Worm (Caenorhabditis elegans) whole organism, L4 larva: Measurements from ENCODE around the gene chpf-1.

Source experiments
- F26F4.8 ChIP-seq: fragments of 200-800 bp; sonication (Bioruptor generic); conservative IDR thresholded peaks from 2 replicates; pipeline ENCODE4 v1.3.6; 2022; ENCODE audit warnings: missing genetic modification characterization, missing compliant biosample characterization
- F49E8.2 ChIP-seq: sonication (generic microtip); optimal IDR thresholded peaks from 2 replicates; lab custom pipeline; 2016; ENCODE audit warnings: missing compliant biosample characterization, mild to moderate bottlenecking, missing genetic modification characterization, borderline replicate concordance
- R02D3.7 ChIP-seq: fragments of 150-350 bp; sonication (generic microtip); optimal IDR thresholded peaks from 3 replicates; lab custom pipeline; 2014; ENCODE audit warnings: missing biosample characterization, missing genetic modification characterization
- Y48G9A.11 ChIP-seq: fragments of 200-800 bp; sonication (Bioruptor generic); IDR thresholded peaks from 2 replicates; pipeline ENCODE4 v1.3.6; 2022; ENCODE audit warnings: missing genetic modification reagents, missing genetic modification characterization, missing compliant biosample characterization
- Y75B8A.6 ChIP-seq: fragments of 200-800 bp; sonication (Bioruptor generic); IDR thresholded peaks from 2 replicates; pipeline ENCODE4 v1.3.6; 2022; ENCODE audit warnings: missing genetic modification reagents, missing genetic modification characterization, missing compliant biosample characterization
- ZK546.5 ChIP-seq, 2 experiments: sonication (generic microtip); optimal IDR thresholded peaks; 2 replicates each; lab custom pipeline; 2017; ENCODE audit warnings: missing biosample characterization in 2 of 2, missing genetic modification characterization in 2 of 2
- arid-1 ChIP-seq: fragments of 200-800 bp; sonication (Bioruptor generic); conservative IDR thresholded peaks from 2 replicates; pipeline ENCODE4 v1.3.6; 2022; ENCODE audit warnings: missing genetic modification reagents, missing genetic modification characterization, missing compliant biosample characterization
- ceh-28 ChIP-seq: fragments of 150-350 bp; optimal IDR thresholded peaks from 2 replicates; lab custom pipeline; 2014; ENCODE audit warnings: missing biosample characterization, missing genetic modification reagents, missing genetic modification characterization
- ceh-32 ChIP-seq: sonication (generic microtip); optimal IDR thresholded peaks from 2 replicates; lab custom pipeline; 2016; ENCODE audit warnings: mild to moderate bottlenecking, missing genetic modification characterization, missing compliant biosample characterization; ENCODE audit not compliant: poor library complexity
- ceh-62 ChIP-seq: sonication (generic microtip); optimal IDR thresholded peaks from 2 replicates; lab custom pipeline; 2017; ENCODE audit warnings: missing biosample characterization, missing genetic modification characterization
- ceh-82 ChIP-seq: sonication (generic microtip); optimal IDR thresholded peaks from 2 replicates; lab custom pipeline; 2017; ENCODE audit warnings: missing biosample characterization, missing genetic modification characterization
- ces-1 ChIP-seq: fragments of 150-350 bp; sonication (generic microtip); optimal IDR thresholded peaks from 4 replicates; lab custom pipeline; 2014; ENCODE audit warnings: missing biosample characterization, missing genetic modification reagents, missing genetic modification characterization
- cey-2 ChIP-seq: sonication (generic microtip); optimal IDR thresholded peaks from 3 replicates; lab custom pipeline; 2017; ENCODE audit warnings: missing genetic modification characterization, mild to moderate bottlenecking, missing compliant biosample characterization, antibody characterized with exemption, borderline replicate concordance; ENCODE audit not compliant: insufficient read depth
- daf-12 ChIP-seq: fragments of 150-350 bp; optimal IDR thresholded peaks from 2 replicates; lab custom pipeline; 2014; ENCODE audit warnings: missing biosample characterization, missing genetic modification reagents, missing genetic modification characterization
- daf-19 ChIP-seq: fragments of 200-800 bp; sonication (Bioruptor generic); conservative IDR thresholded peaks from 2 replicates; pipeline ENCODE4 v1.3.6; 2022; ENCODE audit warnings: missing genetic modification characterization, missing compliant biosample characterization
- dmd-9 ChIP-seq: fragments of 200-800 bp; sonication (Bioruptor generic); IDR thresholded peaks from 2 replicates; pipeline ENCODE4 v1.3.6; 2022; ENCODE audit warnings: missing genetic modification reagents, missing genetic modification characterization, missing compliant biosample characterization
- dpl-1 ChIP-seq: fragments of 150-350 bp; optimal IDR thresholded peaks from 2 replicates; lab custom pipeline; 2014; ENCODE audit warnings: missing biosample characterization, missing genetic modification reagents, missing genetic modification characterization
- duxl-1 ChIP-seq: sonication (generic microtip); optimal IDR thresholded peaks from 2 replicates; lab custom pipeline; 2016; ENCODE audit warnings: mild to moderate bottlenecking, missing genetic modification characterization, moderate library complexity, missing compliant biosample characterization; ENCODE audit not compliant: poor library complexity
- dve-1 ChIP-seq: sonication (generic microtip); optimal IDR thresholded peaks from 2 replicates; lab custom pipeline; 2017; ENCODE audit warnings: antibody characterized with exemption, mild to moderate bottlenecking, missing genetic modification characterization, missing compliant biosample characterization; ENCODE audit not compliant: insufficient read depth
- egl-43 ChIP-seq: fragments of 200-800 bp; sonication (Bioruptor generic); IDR thresholded peaks from 2 replicates; pipeline ENCODE4 v1.3.6; 2022; ENCODE audit warnings: missing genetic modification reagents, missing genetic modification characterization, missing compliant biosample characterization
- hlh-30 ChIP-seq: sonication (generic microtip); optimal IDR thresholded peaks from 2 replicates; lab custom pipeline; 2017; ENCODE audit warnings: antibody characterized with exemption, mild to moderate bottlenecking, missing genetic modification characterization, missing compliant biosample characterization; ENCODE audit not compliant: insufficient read depth
- lim-7 ChIP-seq: fragments of 200-800 bp; sonication (Bioruptor generic); IDR thresholded peaks from 2 replicates; pipeline ENCODE4 v1.3.6; 2022; ENCODE audit warnings: missing genetic modification characterization, missing compliant biosample characterization
- lin-15B ChIP-seq: fragments of 150-350 bp; sonication (generic microtip); optimal IDR thresholded peaks from 3 replicates; lab custom pipeline; 2014; ENCODE audit warnings: missing biosample characterization, missing genetic modification characterization
- lin-29 ChIP-seq: fragments of 200-800 bp; sonication (Bioruptor generic); IDR thresholded peaks from 2 replicates; pipeline ENCODE4 v1.3.6; 2022; ENCODE audit warnings: missing genetic modification reagents, missing genetic modification characterization, missing compliant biosample characterization
- madf-5 ChIP-seq, 2 experiments: fragments of 200-800 bp; sonication (Bioruptor generic); IDR thresholded peaks; 2 replicates each; pipeline ENCODE4 v1.3.6; 2022; ENCODE audit warnings: missing compliant biosample characterization in 2 of 2, missing genetic modification characterization in 2 of 2
- mep-1 ChIP-seq: fragments of 150-350 bp; sonication (generic microtip); optimal IDR thresholded peaks from 3 replicates; lab custom pipeline; 2014; ENCODE audit warnings: missing biosample characterization, missing genetic modification characterization
- mxl-3 ChIP-seq: fragments of 200-800 bp; sonication (Bioruptor generic); optimal IDR thresholded peaks from 2 replicates; lab custom pipeline; 2018; ENCODE audit warnings: mild to moderate bottlenecking, missing genetic modification characterization, missing compliant biosample characterization
- nhr-10 ChIP-seq: fragments of 150-350 bp; optimal IDR thresholded peaks from 2 replicates; lab custom pipeline; 2014; ENCODE audit warnings: missing biosample characterization, missing genetic modification characterization
- nhr-11 ChIP-seq: fragments of 150-350 bp; optimal IDR thresholded peaks from 2 replicates; lab custom pipeline; 2014; ENCODE audit warnings: missing biosample characterization, missing genetic modification characterization
- nhr-25 ChIP-seq: sonication (generic microtip); optimal IDR thresholded peaks from 2 replicates; lab custom pipeline; 2017; ENCODE audit warnings: missing genetic modification characterization, mild to moderate bottlenecking, missing compliant biosample characterization, antibody characterized with exemption, moderate library complexity, borderline replicate concordance; ENCODE audit not compliant: insufficient read depth
- nhr-28 ChIP-seq: fragments of 150-350 bp; optimal IDR thresholded peaks from 2 replicates; lab custom pipeline; 2014; ENCODE audit warnings: missing biosample characterization, missing genetic modification characterization
- php-3 ChIP-seq: fragments of 200-800 bp; sonication (Bioruptor generic); IDR thresholded peaks from 2 replicates; pipeline ENCODE4 v1.3.6; 2022; ENCODE audit warnings: missing genetic modification reagents, missing genetic modification characterization, missing compliant biosample characterization
- pqm-1 ChIP-seq: sonication (generic microtip); optimal IDR thresholded peaks from 2 replicates; lab custom pipeline; 2017; ENCODE audit warnings: missing biosample characterization, missing genetic modification characterization
- saeg-2 ChIP-seq: fragments of 200-800 bp; sonication (Bioruptor generic); IDR thresholded peaks from 2 replicates; pipeline ENCODE4 v1.3.6; 2022; ENCODE audit warnings: missing genetic modification reagents, missing genetic modification characterization, missing compliant biosample characterization
- snpc-1.2 ChIP-seq: fragments of 200-800 bp; sonication (Bioruptor generic); IDR thresholded peaks from 2 replicates; pipeline ENCODE4 v1.3.6; 2022; ENCODE audit warnings: missing genetic modification reagents, missing genetic modification characterization, missing compliant biosample characterization
- unc-130 ChIP-seq: sonication (generic microtip); optimal IDR thresholded peaks from 2 replicates; lab custom pipeline; 2016; ENCODE audit warnings: missing genetic modification reagents, missing genetic modification characterization, missing compliant biosample characterization
- vab-7 ChIP-seq: fragments of 200-800 bp; sonication (Bioruptor generic); IDR thresholded peaks from 2 replicates; pipeline ENCODE4 v1.3.6; 2022; ENCODE audit warnings: missing genetic modification reagents, missing genetic modification characterization, missing compliant biosample characterization
- zip-11 ChIP-seq: fragments of 200-800 bp; sonication (Bioruptor generic); IDR thresholded peaks from 2 replicates; pipeline ENCODE4 v1.3.6; 2022; ENCODE audit warnings: missing genetic modification characterization, missing compliant biosample characterization
- zip-2 ChIP-seq: fragments of 150-350 bp; optimal IDR thresholded peaks from 2 replicates; lab custom pipeline; 2014; ENCODE audit warnings: missing biosample characterization, missing genetic modification characterization

Gene chpf-1

DNA sequence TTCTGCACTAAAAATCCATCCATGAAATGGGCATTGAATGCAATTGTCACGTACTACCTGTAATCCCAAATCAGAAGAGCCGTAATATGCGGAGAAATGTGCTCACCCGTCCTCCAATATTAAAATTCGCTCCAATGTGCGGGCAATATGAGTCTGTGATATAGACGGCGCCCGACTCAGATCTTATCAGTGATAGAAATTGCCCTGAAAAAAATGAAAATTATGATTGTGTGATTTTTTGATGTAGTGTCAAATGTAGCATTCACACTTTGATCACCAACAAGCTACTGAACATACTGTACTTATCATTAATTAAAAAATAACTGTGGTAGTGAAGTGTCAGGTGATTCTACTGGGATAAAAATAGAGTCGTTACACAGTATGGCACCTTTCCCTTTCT lies 21.3 kb upstream of the chpf-1 start:
- TF ChIP-seq ZK546.5 (tag; optimal IDR thresholded peaks at IDR 0.05; lab: Kevin White, UChicago) (no peak), nhr-10 (tag; lab: Kevin White, UChicago) (no peak), ceh-62 (tag; lab: Kevin White, UChicago) (no peak), lin-15B (tag; lab: Kevin White, UChicago) (no peak), mep-1 (no peak), nhr-28 (peak; percentile 76), cey-2 (tag; lab: Kevin White, UChicago) (no peak), pqm-1 (tag; lab: Kevin White, UChicago) (peak; percentile 73), lim-7 (GFP tag; lab: Robert Waterston, UW) (no peak)

ce11 chrV:10222007-10222406 lies 18.7 kb upstream of the chpf-1 start, which contains the start of gene C12D8.20:
C12D8.20 (plus strand) TSS chrV:10222307.
- TF ChIP-seq ceh-32 (tag; lab: Kevin White, UChicago) (no peak), F26F4.8 (GFP tag; lab: Robert Waterston, UW) (no peak), snpc-1.2 (GFP tag; lab: Robert Waterston, UW) (no peak), hlh-30 (tag; lab: Kevin White, UChicago) (no peak), ceh-82 (no peak)

DNA sequence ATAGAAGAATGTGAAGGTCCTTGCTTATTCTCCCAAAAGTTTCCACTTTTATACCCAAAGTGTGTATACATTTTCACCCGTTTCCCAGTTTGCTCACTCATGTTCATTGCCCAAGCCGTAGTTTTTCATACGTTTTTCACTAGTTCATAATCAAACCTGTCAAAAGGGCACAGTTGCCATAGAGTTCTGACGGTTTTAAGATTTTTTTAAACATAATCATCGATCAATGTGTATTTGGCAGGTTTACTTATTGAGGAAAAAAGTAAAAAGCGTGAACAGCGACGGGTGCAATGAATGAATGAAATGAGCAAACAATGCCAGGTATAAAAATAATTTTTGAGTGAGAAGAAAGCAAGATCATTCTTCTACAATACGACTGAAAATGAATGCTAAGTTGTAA lies 18.0 kb upstream of the chpf-1 start, which contains the start of the genes fipr-5 and fipr-9:
Gene fipr-5 (minus strand): TSS at position 101 of the 400 bp plus-strand sequence.
Gene fipr-9 (plus strand): TSS at position 346 of the 400 bp plus-strand sequence.
- TF ChIP-seq F49E8.2, result no peak
- TF ChIP-seq dve-1 (tag; lab: Kevin White, UChicago), result no peak
- no peak for TF ChIP-seq nhr-28
- TF ChIP-seq unc-130 (GFP tag; lab: Kevin White, UChicago), result no peak
- TF ChIP-seq mxl-3 (GFP tag; lab: Kevin White, UChicago), result no peak
- no peak for TF ChIP-seq lin-29 (GFP tag; lab: Robert Waterston, UW)
- TF ChIP-seq ceh-82, result no peak
- no peak for TF ChIP-seq vab-7 (GFP tag; lab: Robert Waterston, UW)
- TF ChIP-seq mep-1, result no peak
- no peak for TF ChIP-seq nhr-11 (tag; lab: Kevin White, UChicago)
- no peak for TF ChIP-seq nhr-25 (tag; lab: Kevin White, UChicago)
- TF ChIP-seq arid-1, result no peak
- TF ChIP-seq hlh-30 (tag; lab: Kevin White, UChicago), result no peak
- no peak for TF ChIP-seq ceh-28
- TF ChIP-seq php-3 (GFP tag; lab: Robert Waterston, UW), result no peak
- no peak for TF ChIP-seq nhr-10 (tag; lab: Kevin White, UChicago)

ce11 chrV:10220605-10221004 lies 17.3 kb upstream of the chpf-1 start, which contains the start of gene C12D8.13:
C12D8.13 (minus strand) TSS chrV:10220705.
- TF ChIP-seq zip-2 (tag; lab: Kevin White, UChicago), result no peak
- TF ChIP-seq saeg-2, result no peak
- TF ChIP-seq zip-11 (GFP tag; lab: Robert Waterston, UW), result no peak
- TF ChIP-seq R02D3.7, result no peak
- TF ChIP-seq madf-5 (GFP tag; IDR thresholded peaks at IDR 0.05; lab: Robert Waterston, UW), result no peak
- TF ChIP-seq dpl-1 (GFP tag; lab: Kevin White, UChicago), result no peak
- no peak for TF ChIP-seq egl-43 (GFP tag; lab: Robert Waterston, UW)
- no peak for TF ChIP-seq ceh-82
- TF ChIP-seq duxl-1 (tag; lab: Kevin White, UChicago), result no peak

DNA sequence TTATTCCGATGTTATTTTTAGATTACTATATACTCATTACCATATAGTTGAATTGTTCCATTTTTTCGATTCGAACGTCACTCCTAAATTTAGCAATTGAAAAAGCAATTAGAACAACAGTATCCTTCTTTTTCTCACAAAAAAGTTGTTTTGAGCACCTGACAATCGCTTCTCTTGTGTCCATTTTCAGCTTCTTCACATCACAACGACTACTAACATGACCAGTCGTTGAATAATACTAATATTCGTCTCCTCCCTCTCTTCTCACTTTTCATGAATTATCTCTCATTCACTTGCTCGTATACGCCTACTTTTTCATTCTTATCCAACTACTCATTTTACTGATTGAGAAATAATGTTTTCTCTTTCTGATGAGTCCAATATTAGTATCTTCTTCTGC lies 13.4 kb upstream of the chpf-1 start, which contains the start of gene ZK856.14:
Gene ZK856.14 (plus strand): TSS at position 301 of the 400 bp plus-strand sequence.
- TF ChIP-seq Y75B8A.6 (GFP tag; lab: Robert Waterston, UW) (no peak), daf-12 (tag; lab: Kevin White, UChicago) (no peak), Y48G9A.11 (GFP tag; lab: Robert Waterston, UW) (no peak), dmd-9 (no peak), ces-1 (GFP tag; lab: Kevin White, UChicago) (no peak), daf-19 (no peak)
